Worm (Caenorhabditis elegans) whole organism, L1 larva: Measurements from ENCODE around the gene fndc-1.

Source experiments
- C04F5.9 ChIP-seq: sonication (generic microtip); optimal IDR thresholded peaks from 2 replicates; lab custom pipeline; 2016; ENCODE audit warnings: missing genetic modification characterization, missing compliant biosample characterization
- F16B12.6 ChIP-seq: fragments of 150-350 bp; optimal IDR thresholded peaks from 2 replicates; lab custom pipeline; 2014; ENCODE audit warnings: missing biosample characterization, missing genetic modification characterization
- aha-1 ChIP-seq: fragments of 150-350 bp; optimal IDR thresholded peaks from 2 replicates; lab custom pipeline; 2014; ENCODE audit warnings: missing biosample characterization, missing genetic modification characterization
- aly-2 ChIP-seq: fragments of 150-350 bp; optimal IDR thresholded peaks from 2 replicates; lab custom pipeline; 2014; ENCODE audit warnings: missing biosample characterization, missing genetic modification characterization
- ama-1 ChIP-seq: fragments of 150-350 bp; optimal IDR thresholded peaks from 2 replicates; lab custom pipeline; 2014
- ceh-88 ChIP-seq: fragments of 200-800 bp; sonication (Bioruptor generic); IDR thresholded peaks from 2 replicates; pipeline ENCODE4 v1.3.6; 2022; ENCODE audit warnings: missing genetic modification characterization, missing compliant biosample characterization
- ces-1 ChIP-seq: fragments of 150-350 bp; optimal IDR thresholded peaks from 2 replicates; lab custom pipeline; 2014; ENCODE audit warnings: missing biosample characterization, missing genetic modification reagents, missing genetic modification characterization
- dpl-1 ChIP-seq, 3 experiments: fragments of 150-350 bp in 2 of 3; sonication (generic microtip) in 1 of 3; optimal IDR thresholded peaks; 2 replicates each; lab custom pipeline; 2014 to 2017; ENCODE audit warnings: missing biosample characterization in 3 of 3, missing genetic modification characterization in 3 of 3, missing genetic modification reagents in 3 of 3
- dsc-1 ChIP-seq: sonication (generic microtip); optimal IDR thresholded peaks from 2 replicates; lab custom pipeline; 2016; ENCODE audit warnings: mild to moderate bottlenecking, missing genetic modification characterization, missing compliant biosample characterization
- efl-1 ChIP-seq, 4 experiments: fragments of 150-350 bp; optimal IDR thresholded peaks in 3 of 4; peaks in 1 of 4; 1 replicate in 1 of 4; 2 replicates in 3 of 4; lab custom pipeline; 2014; ENCODE audit warnings: missing biosample characterization in 2 of 4, missing genetic modification characterization in 2 of 4, missing genetic modification reagents in 2 of 4
- egl-13 ChIP-seq: sonication (generic microtip); optimal IDR thresholded peaks from 2 replicates; lab custom pipeline; 2016; ENCODE audit warnings: missing genotype, missing genetic modification reagents, missing genetic modification characterization, missing compliant biosample characterization
- egl-27 ChIP-seq, 2 experiments: fragments of 150-350 bp in 1 of 2; sonication (generic microtip); optimal IDR thresholded peaks; 3 replicates each; lab custom pipeline; 2017 to 2018; ENCODE audit warnings: missing biosample characterization in 2 of 2, missing genetic modification characterization in 2 of 2, missing genetic modification reagents in 2 of 2
- elt-2 ChIP-seq: sonication (generic microtip); optimal IDR thresholded peaks from 2 replicates; lab custom pipeline; 2016; ENCODE audit warnings: missing genetic modification characterization, mild to moderate bottlenecking, inconsistent platforms, missing compliant biosample characterization, missing genetic modification reagents
- elt-3 ChIP-seq, 6 experiments: fragments of 150-350 bp in 1 of 6; sonication (generic microtip); optimal IDR thresholded peaks; 2 replicates each; lab custom pipeline; 2017 to 2018; ENCODE audit warnings: missing biosample characterization in 6 of 6, missing genetic modification characterization in 6 of 6, inconsistent platforms in 1 of 6
- fkh-4 ChIP-seq: sonication (generic microtip); optimal IDR thresholded peaks from 2 replicates; lab custom pipeline; 2016; ENCODE audit warnings: missing compliant biosample characterization, missing genetic modification characterization, borderline replicate concordance
- fkh-8 ChIP-seq: sonication (generic microtip); optimal IDR thresholded peaks from 2 replicates; lab custom pipeline; 2016; ENCODE audit warnings: mild to moderate bottlenecking, missing genetic modification characterization, missing compliant biosample characterization
- hlh-4 ChIP-seq: sonication (generic microtip); optimal IDR thresholded peaks from 2 replicates; lab custom pipeline; 2016; ENCODE audit warnings: mild to moderate bottlenecking, missing genetic modification characterization, missing compliant biosample characterization
- jun-1 ChIP-seq: fragments of 150-350 bp; optimal IDR thresholded peaks from 2 replicates; lab custom pipeline; 2014; ENCODE audit warnings: missing biosample characterization, missing genetic modification reagents, missing genetic modification characterization
- lin-13 ChIP-seq: fragments of 150-350 bp; optimal IDR thresholded peaks from 2 replicates; lab custom pipeline; 2014; ENCODE audit warnings: missing biosample characterization, missing genetic modification reagents, missing genetic modification characterization
- lin-14 ChIP-seq: fragments of 200-800 bp; sonication (Bioruptor generic); optimal IDR thresholded peaks from 2 replicates; lab custom pipeline; 2018; ENCODE audit warnings: mild to moderate bottlenecking, missing genetic modification characterization, moderate library complexity, missing compliant biosample characterization
- lin-35 ChIP-seq, 2 experiments: fragments of 150-350 bp; optimal IDR thresholded peaks; 2 replicates each; lab custom pipeline; 2014; ENCODE audit warnings: missing biosample characterization in 2 of 2, missing genetic modification characterization in 2 of 2, missing genetic modification reagents in 2 of 2
- lir-3 ChIP-seq: sonication (generic microtip); optimal IDR thresholded peaks from 2 replicates; lab custom pipeline; 2016; ENCODE audit warnings: mild to moderate bottlenecking, missing genetic modification characterization, moderate library complexity, missing compliant biosample characterization; ENCODE audit not compliant: poor library complexity
- lsy-2 ChIP-seq, 2 experiments: fragments of 150-350 bp; optimal IDR thresholded peaks; 2 replicates each; lab custom pipeline; 2014; ENCODE audit warnings: missing biosample characterization in 2 of 2, missing genetic modification characterization in 2 of 2
- mdl-1 ChIP-seq, 2 experiments: fragments of 150-350 bp; optimal IDR thresholded peaks; 2 replicates each; lab custom pipeline; 2014 to 2017; ENCODE audit warnings: missing biosample characterization in 2 of 2, missing genetic modification characterization in 2 of 2, inconsistent platforms in 1 of 2
- mef-2 ChIP-seq: fragments of 150-350 bp; optimal IDR thresholded peaks from 2 replicates; lab custom pipeline; 2014; ENCODE audit warnings: missing biosample characterization, missing genetic modification characterization
- mep-1 ChIP-seq: fragments of 150-350 bp; optimal IDR thresholded peaks from 2 replicates; lab custom pipeline; 2014; ENCODE audit warnings: missing biosample characterization, missing genetic modification characterization
- nhr-20 ChIP-seq: sonication (generic microtip); optimal IDR thresholded peaks from 2 replicates; lab custom pipeline; 2016; ENCODE audit warnings: mild to moderate bottlenecking, missing genetic modification characterization, missing compliant biosample characterization
- nhr-28 ChIP-seq: fragments of 150-350 bp; optimal IDR thresholded peaks from 2 replicates; lab custom pipeline; 2014; ENCODE audit warnings: missing biosample characterization, missing genetic modification characterization
- nhr-47 ChIP-seq: sonication (generic microtip); optimal IDR thresholded peaks from 2 replicates; lab custom pipeline; 2016; ENCODE audit warnings: mild to moderate bottlenecking, missing genetic modification characterization, moderate library complexity, missing compliant biosample characterization
- nhr-76 ChIP-seq: sonication (generic microtip); optimal IDR thresholded peaks from 2 replicates; lab custom pipeline; 2017; ENCODE audit warnings: missing biosample characterization, missing genetic modification characterization
- nhr-90 ChIP-seq: sonication (generic microtip); optimal IDR thresholded peaks from 2 replicates; lab custom pipeline; 2016; ENCODE audit warnings: mild to moderate bottlenecking, missing genetic modification characterization, missing compliant biosample characterization; ENCODE audit not compliant: poor library complexity
- rnt-1 ChIP-seq: sonication (generic microtip); optimal IDR thresholded peaks from 2 replicates; lab custom pipeline; 2016; ENCODE audit warnings: mild to moderate bottlenecking, missing genetic modification characterization, moderate library complexity, missing compliant biosample characterization
- skn-1 ChIP-seq: fragments of 150-350 bp; optimal IDR thresholded peaks from 2 replicates; lab custom pipeline; 2014; ENCODE audit warnings: missing biosample characterization, missing genetic modification characterization
- snpc-4 ChIP-seq: fragments of 150-350 bp; optimal IDR thresholded peaks from 2 replicates; lab custom pipeline; 2014; ENCODE audit warnings: missing biosample characterization, missing genetic modification characterization
- snu-23 ChIP-seq: sonication (generic microtip); optimal IDR thresholded peaks from 2 replicates; lab custom pipeline; 2016; ENCODE audit warnings: missing genetic modification characterization, missing compliant biosample characterization
- sptf-1 ChIP-seq: fragments of 150-350 bp; optimal IDR thresholded peaks from 2 replicates; lab custom pipeline; 2014; ENCODE audit warnings: missing biosample characterization, missing genetic modification characterization
- tlp-1 ChIP-seq: fragments of 150-350 bp; optimal IDR thresholded peaks from 2 replicates; lab custom pipeline; 2014; ENCODE audit warnings: missing biosample characterization, missing genetic modification characterization
- unc-30 ChIP-seq: sonication (generic microtip); optimal IDR thresholded peaks from 2 replicates; lab custom pipeline; 2017; ENCODE audit warnings: missing biosample characterization, missing genetic modification characterization
- ztf-4 ChIP-seq: fragments of 150-350 bp; optimal IDR thresholded peaks from 2 replicates; lab custom pipeline; 2014; ENCODE audit warnings: missing biosample characterization, missing genetic modification characterization

Gene fndc-1

DNA sequence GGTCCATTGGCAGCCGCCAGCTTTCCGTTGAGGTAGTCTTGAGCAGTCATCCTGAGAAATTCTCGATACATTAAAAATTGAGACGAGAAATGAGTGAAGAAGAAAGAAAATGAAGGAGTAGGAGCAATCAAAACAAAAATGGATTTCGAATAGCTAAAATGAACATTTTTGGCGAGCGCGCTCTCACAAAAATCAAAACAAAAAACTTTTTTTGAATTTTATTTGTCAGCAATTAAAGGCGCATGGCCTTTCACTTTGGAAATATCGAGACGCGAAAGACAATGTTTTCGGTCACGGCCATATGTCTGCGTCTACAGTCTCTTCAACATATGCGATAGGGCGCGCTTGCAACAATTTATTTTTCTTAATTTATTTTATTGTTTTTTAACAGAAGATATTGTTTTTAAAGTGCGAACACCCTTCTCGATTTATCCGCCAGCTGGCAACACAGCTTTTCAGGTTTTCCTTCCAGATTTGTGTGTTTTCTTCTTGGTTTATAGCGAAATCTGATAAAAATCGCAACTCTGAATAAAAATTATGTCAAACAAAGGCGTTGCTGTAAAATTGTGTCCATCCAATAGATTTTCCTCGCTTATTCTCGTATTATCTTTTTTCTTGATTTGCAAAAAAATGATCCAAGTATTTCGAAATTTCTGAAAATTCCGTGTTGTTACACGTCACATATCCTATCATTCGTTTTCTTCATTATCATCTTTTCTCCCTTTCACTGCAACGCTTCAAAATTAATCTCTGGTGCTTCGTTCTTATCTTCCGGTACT, 1.9 kb upstream of the fndc-1 start, which contains the start of the genes rpn-9 and T06D8.9 (continued):
- peak; percentile 75 for TF ChIP-seq snpc-4 (tag; lab: Kevin White, UChicago)
- no peak for TF ChIP-seq fkh-4
- TF ChIP-seq lsy-2 (tag; optimal IDR thresholded peaks at IDR 0.05; lab: Kevin White, UChicago): peak; percentile 86 to 93
- TF ChIP-seq nhr-47 (tag; lab: Kevin White, UChicago): peak; percentile 78
- TF ChIP-seq egl-13: peak; percentile 29
- peak; percentile 22 for TF ChIP-seq ztf-4 (tag; lab: Kevin White, UChicago)
- peak; percentile 67 for TF ChIP-seq lir-3 (tag; lab: Kevin White, UChicago)
- TF ChIP-seq snu-23 (GFP tag; lab: Kevin White, UChicago): peak; percentile 84
- peak; percentile 77 for TF ChIP-seq fkh-8 (tag; lab: Kevin White, UChicago)
- peak; percentile 89 for TF ChIP-seq mep-1 (tag; lab: Kevin White, UChicago)
- peak; percentile 37 for TF ChIP-seq jun-1
- TF ChIP-seq sptf-1: no peak
- TF ChIP-seq nhr-90 (tag; lab: Kevin White, UChicago): peak; percentile 70
- no peak for TF ChIP-seq ceh-88 (GFP tag; lab: Robert Waterston, UW)
- peak; percentile 83 for TF ChIP-seq lin-13
- peak in 2 of 6 experiments; percentile 19 to 89 for TF ChIP-seq elt-3 (tag; optimal IDR thresholded peaks at IDR 0.05; lab: Kevin White, UChicago)
- TF ChIP-seq F16B12.6 (tag; lab: Kevin White, UChicago): peak; percentile 51
- no peak for TF ChIP-seq tlp-1 (tag; lab: Kevin White, UChicago)
- peak; percentile 80 for TF ChIP-seq rnt-1 (tag; lab: Kevin White, UChicago)
- peak; percentile 36 for TF ChIP-seq aly-2 (tag; lab: Kevin White, UChicago)
- TF ChIP-seq ces-1 (GFP tag; lab: Kevin White, UChicago): no peak
- no peak for TF ChIP-seq dsc-1 (tag; lab: Kevin White, UChicago)

ce11 chrII:11236274-11236673, 851 bp downstream of the fndc-1 start, which contains the start of gene cchl-1:
Gene cchl-1, minus strand, starts transcription at chrII:11236387.
- TF ChIP-seq mep-1 (tag; lab: Kevin White, UChicago): peak; percentile 0
- no peak for TF ChIP-seq sptf-1
- no peak for TF ChIP-seq fkh-4
- TF ChIP-seq dpl-1 (GFP tag; optimal IDR thresholded peaks at IDR 0.05; lab: Kevin White, UChicago): peak in 2 of 3 experiments; percentile 3 to 37
- TF ChIP-seq efl-1 (optimal IDR thresholded peaks at IDR 0.05; lab: Kevin White, UChicago): peak; percentile 15 to 27
- TF ChIP-seq efl-1 (GFP tag; optimal IDR thresholded peaks at IDR 0.05 in 1 of 2; lab: Kevin White, UChicago): peak; percentile 37 to 58
- peak in 1 of 2 experiments; percentile 31 for TF ChIP-seq lsy-2 (tag; optimal IDR thresholded peaks at IDR 0.05; lab: Kevin White, UChicago)
- no peak for TF ChIP-seq unc-30 (tag; lab: Kevin White, UChicago)
- TF ChIP-seq nhr-20 (tag; lab: Kevin White, UChicago): peak; percentile 90
- TF ChIP-seq C04F5.9 (tag; lab: Kevin White, UChicago): no peak
- TF ChIP-seq egl-27 (tag; optimal IDR thresholded peaks at IDR 0.05; lab: Kevin White, UChicago): no peak
- peak; percentile 7 for TF ChIP-seq snu-23 (GFP tag; lab: Kevin White, UChicago)
- peak; percentile 27 for TF ChIP-seq ama-1 (lab: Kevin White, UChicago)
- no peak for TF ChIP-seq ceh-88 (GFP tag; lab: Robert Waterston, UW)
- peak; percentile 4 for TF ChIP-seq skn-1 (tag; lab: Kevin White, UChicago)
- peak; percentile 28 to 47 for TF ChIP-seq lin-35 (GFP tag; optimal IDR thresholded peaks at IDR 0.05; lab: Kevin White, UChicago)

DNA sequence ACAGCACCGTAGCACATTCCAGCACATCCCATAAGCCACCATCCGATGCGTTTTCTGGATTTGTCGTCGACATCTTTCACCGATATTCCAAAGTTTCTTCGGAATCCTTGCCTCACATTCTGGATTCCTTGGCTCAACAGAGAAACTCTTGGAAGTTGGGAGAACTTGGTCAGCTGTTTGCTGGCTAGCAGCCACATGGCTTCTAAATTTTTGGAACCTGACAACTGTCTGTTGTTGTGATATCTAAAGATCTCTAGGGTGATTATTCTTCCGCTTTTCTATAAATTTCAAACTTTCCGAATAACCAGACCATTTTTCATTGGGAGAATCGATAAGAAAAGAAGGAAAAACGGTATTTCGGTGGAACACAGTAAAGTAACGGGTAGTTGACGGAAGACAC, 2.4 kb downstream of the fndc-1 start, which contains the start of gene cox-15:
Gene cox-15 (minus strand): TSS at position 202 of the 400 bp plus-strand sequence.
- TF ChIP-seq lin-14 (GFP tag; lab: Kevin White, UChicago) (peak; percentile 4), rnt-1 (tag; lab: Kevin White, UChicago) (peak; percentile 17), efl-1 (optimal IDR thresholded peaks at IDR 0.05; lab: Kevin White, UChicago) (peak in 1 of 2 experiments; percentile 5), efl-1 (GFP tag; optimal IDR thresholded peaks at IDR 0.05 in 1 of 2; lab: Kevin White, UChicago) (no peak), ztf-4 (tag; lab: Kevin White, UChicago) (no peak)

- no peak for TF ChIP-seq nhr-28 (tag; lab: Kevin White, UChicago)
- no peak for TF ChIP-seq efl-1 (optimal IDR thresholded peaks at IDR 0.05; lab: Kevin White, UChicago)
- TF ChIP-seq efl-1 (GFP tag; optimal IDR thresholded peaks at IDR 0.05 in 1 of 2; lab: Kevin White, UChicago): no peak
- no peak for TF ChIP-seq hlh-4 (tag; lab: Kevin White, UChicago)
- no peak for TF ChIP-seq mef-2 (tag; lab: Kevin White, UChicago)
- no peak for TF ChIP-seq nhr-76
- no peak for TF ChIP-seq aha-1 (tag; lab: Kevin White, UChicago)
- no peak for TF ChIP-seq mdl-1 (tag; optimal IDR thresholded peaks at IDR 0.05; lab: Kevin White, UChicago)
- no peak for TF ChIP-seq elt-2
These were observed 10.7 kb downstream of the fndc-1 start, which contains the start of gene T06D8.2 for ce11 chrII:11226379-11226778. Gene T06D8.2, plus strand, starts transcription at chrII:11226679.
